Worm (Caenorhabditis elegans): ENCODE data around the gene mff-1.

- TF ChIP-seq elt-2 (tag; optimal IDR thresholded peaks at IDR 0.05) (no peak), nhr-11 (tag; optimal IDR thresholded peaks at IDR 0.05) (no peak)
Observed at ce11 chrX:12940811-12941210, 46.2 kb downstream of the mff-1 start, which contains the start of gene gmap-3.

Data from whole organism, late embryonic.